Worm (Caenorhabditis elegans) whole organism, L4/young adult: ENCODE measurements around the gene abcf-2.

Experiments
- W03F9.2 ChIP-seq: fragments of 150-350 bp; optimal IDR thresholded peaks from 2 replicates; lab custom pipeline; 2014; ENCODE audit warnings: missing biosample characterization, missing genetic modification characterization
- him-1 ChIP-seq: sonication (generic microtip); optimal IDR thresholded peaks from 2 replicates; lab custom pipeline; 2016; ENCODE audit warnings: missing genotype, missing genetic modification reagents, missing genetic modification characterization, missing compliant biosample characterization

DNA sequence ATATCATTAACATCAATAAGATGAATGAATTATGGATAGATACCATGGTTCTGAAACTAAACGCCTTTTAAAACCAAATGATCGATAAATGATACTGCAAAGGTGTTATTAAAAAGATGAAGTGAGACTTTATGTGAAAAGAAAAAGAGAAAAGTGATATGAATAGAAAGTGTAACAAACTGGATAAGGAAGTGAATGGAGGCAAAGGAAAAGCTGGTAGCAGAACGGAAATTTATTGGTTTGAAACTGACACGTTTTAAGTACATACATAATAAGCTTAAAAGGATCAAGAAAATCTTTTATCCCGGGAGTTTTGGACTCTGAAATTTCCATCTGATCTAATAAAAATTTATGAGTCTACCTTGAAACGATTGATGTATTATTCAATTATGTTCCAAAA lies 32.4 kb downstream of the abcf-2 start, which contains the start of gene bli-5:
- TF ChIP-seq W03F9.2 (tag; lab: Kevin White, UChicago), result no peak
- TF ChIP-seq him-1 (tag; lab: Kevin White, UChicago), result no peak
